Worm (Caenorhabditis elegans): ENCODE measurements around the gene Y47D7A.3.

DNA sequence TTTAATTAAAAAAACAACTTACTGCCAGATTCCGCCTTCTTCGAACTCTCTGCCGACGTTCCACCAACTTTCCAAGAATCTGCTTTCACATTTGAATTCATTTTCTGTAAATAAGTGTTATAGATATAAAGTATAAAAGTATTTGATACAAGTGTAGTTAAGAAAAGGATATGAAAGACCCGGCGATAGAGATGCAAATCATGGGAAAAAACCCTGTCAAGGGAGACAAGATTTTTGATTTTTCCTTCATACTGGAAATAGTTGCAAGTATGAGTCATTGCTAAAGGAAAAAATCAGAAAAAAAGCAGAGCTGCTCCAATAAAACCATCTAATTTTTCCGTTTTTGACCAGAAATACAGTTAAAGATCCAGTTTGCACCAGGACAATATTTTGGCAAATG lies 14.5 kb upstream of the Y47D7A.3 start, which contains the start of gene F13A2.3:
- no peak for TF ChIP-seq jun-1 (tag; optimal IDR thresholded peaks at IDR 0.05)
- no peak for TF ChIP-seq nhr-12 (tag; optimal IDR thresholded peaks at IDR 0.05)
- no peak for TF ChIP-seq nhr-25 (tag; optimal IDR thresholded peaks at IDR 0.05)
- TF ChIP-seq snpc-4 (tag; optimal IDR thresholded peaks at IDR 0.05): no peak
- no peak for TF ChIP-seq ztf-11 (tag; optimal IDR thresholded peaks at IDR 0.05)
- no peak for TF ChIP-seq fkh-10 (GFP tag; optimal IDR thresholded peaks at IDR 0.05)
- no peak for TF ChIP-seq R02D3.7 (tag; optimal IDR thresholded peaks at IDR 0.05)
- TF ChIP-seq sea-2 (GFP tag; optimal IDR thresholded peaks at IDR 0.05): no peak
- TF ChIP-seq ceh-9 (tag; optimal IDR thresholded peaks at IDR 0.05): no peak
- TF ChIP-seq unc-62 (GFP tag; optimal IDR thresholded peaks at IDR 0.05): no peak
- no peak for TF ChIP-seq unc-39 (tag; optimal IDR thresholded peaks at IDR 0.05)
- TF ChIP-seq ceh-16 (tag; optimal IDR thresholded peaks at IDR 0.05): no peak
- TF ChIP-seq nhr-23 (tag; optimal IDR thresholded peaks at IDR 0.05): no peak
- no peak for TF ChIP-seq nfya-1 (tag; optimal IDR thresholded peaks at IDR 0.05; ENCODE audit: insufficient read depth)

All from whole organism, L3 larva.